Fruit fly (Drosophila melanogaster) whole organism, embryonic: ENCODE data around the gene Sry-alpha.

Experiments
- B-H1 ChIP-seq: fragments of 200-800 bp; sonication (Bioruptor generic); IDR thresholded peaks from 3 replicates; pipeline ENCODE4 v1.3.6; 2022; ENCODE audit warnings: missing biosample characterization, missing genetic modification characterization
- Bteb2 ChIP-seq: fragments of 200-800 bp; sonication (Bioruptor generic); optimal IDR thresholded peaks from 2 replicates; lab custom pipeline; 2016; ENCODE audit warnings: missing biosample characterization, missing genetic modification characterization
- CG10959 ChIP-seq: fragments of 200-800 bp; sonication (Bioruptor generic); IDR thresholded peaks from 2 replicates; pipeline ENCODE4 v1.3.6; 2022; ENCODE audit warnings: missing biosample characterization, missing genetic modification characterization
- CG11093 ChIP-seq: fragments of 200-800 bp; sonication (Bioruptor generic); IDR thresholded peaks from 3 replicates; pipeline ENCODE4 v1.3.6; 2022; ENCODE audit warnings: missing biosample characterization, missing genetic modification characterization
- CG12769 ChIP-seq: fragments of 200-800 bp; sonication (Bioruptor generic); optimal IDR thresholded peaks from 2 replicates; lab custom pipeline; 2019; ENCODE audit warnings: missing biosample characterization, mild to moderate bottlenecking, missing genetic modification characterization, moderate library complexity
- CG13894 ChIP-seq: fragments of 200-800 bp; sonication (Bioruptor generic); optimal IDR thresholded peaks from 3 replicates; lab custom pipeline; 2018; ENCODE audit warnings: missing biosample characterization, mild to moderate bottlenecking, missing genetic modification characterization, moderate library complexity
- CG15011 ChIP-seq: fragments of 200-800 bp; sonication (Bioruptor generic); optimal IDR thresholded peaks from 3 replicates; lab custom pipeline; 2018; ENCODE audit warnings: missing biosample characterization, mild to moderate bottlenecking, missing genetic modification characterization
- CG15514 ChIP-seq: fragments of 200-800 bp; sonication (Bioruptor generic); optimal IDR thresholded peaks from 3 replicates; lab custom pipeline; 2017; ENCODE audit warnings: missing biosample characterization, missing genetic modification characterization, mild to moderate bottlenecking, moderate library complexity, missing genetic modification reagents
- CG16779 ChIP-seq: fragments of 200-800 bp; sonication (Bioruptor generic); IDR thresholded peaks from 2 replicates; pipeline ENCODE4 v1.3.6; 2022; ENCODE audit warnings: missing biosample characterization, missing genetic modification characterization
- CG16863 ChIP-seq: fragments of 200-800 bp; sonication (Bioruptor generic); optimal IDR thresholded peaks from 3 replicates; lab custom pipeline; 2016; ENCODE audit warnings: missing biosample characterization, missing genetic modification characterization
- CG17186 ChIP-seq: fragments of 200-800 bp; sonication (Bioruptor generic); optimal IDR thresholded peaks from 3 replicates; lab custom pipeline; 2017; ENCODE audit warnings: missing biosample characterization, missing genetic modification reagents, missing genetic modification characterization
- CG2116 ChIP-seq: fragments of 200-800 bp; sonication (Bioruptor generic); optimal IDR thresholded peaks from 3 replicates; lab custom pipeline; 2018; ENCODE audit warnings: missing biosample characterization, mild to moderate bottlenecking, missing genetic modification characterization
- CG30403 ChIP-seq: fragments of 200-800 bp; sonication (Bioruptor generic); optimal IDR thresholded peaks from 3 replicates; lab custom pipeline; 2016; ENCODE audit warnings: missing biosample characterization, missing genetic modification characterization
- CG34224 ChIP-seq: fragments of 200-800 bp; sonication (Bioruptor generic); IDR thresholded peaks from 3 replicates; pipeline ENCODE4 v1.3.6; 2022; ENCODE audit warnings: missing biosample characterization, missing genetic modification characterization; ENCODE audit not compliant: partially characterized antibody
- CG3847 ChIP-seq: fragments of 200-800 bp; sonication (Bioruptor generic); IDR thresholded peaks from 2 replicates; pipeline ENCODE4 v1.3.6; 2022; ENCODE audit warnings: missing biosample characterization, missing genetic modification characterization
- CG6654 ChIP-seq: fragments of 200-800 bp; sonication (Bioruptor generic); optimal IDR thresholded peaks from 2 replicates; lab custom pipeline; 2017; ENCODE audit warnings: missing biosample characterization, mild to moderate bottlenecking, missing genetic modification characterization
- CG6683 ChIP-seq: fragments of 200-800 bp; sonication (Bioruptor generic); optimal IDR thresholded peaks from 2 replicates; lab custom pipeline; 2017; ENCODE audit warnings: missing biosample characterization, mild to moderate bottlenecking, missing genetic modification characterization, missing genetic modification reagents
- CG7372 ChIP-seq: fragments of 200-800 bp; sonication (Bioruptor generic); IDR thresholded peaks from 2 replicates; pipeline ENCODE4 v1.3.6; 2022; ENCODE audit warnings: missing biosample characterization, missing genetic modification characterization
- CG7928 ChIP-seq: fragments of 200-800 bp; sonication (Bioruptor generic); optimal IDR thresholded peaks from 2 replicates; lab custom pipeline; 2017; ENCODE audit warnings: missing biosample characterization, mild to moderate bottlenecking, missing genetic modification characterization
- CG8089 ChIP-seq: fragments of 200-800 bp; sonication (Bioruptor generic); optimal IDR thresholded peaks from 3 replicates; lab custom pipeline; 2016; ENCODE audit warnings: missing biosample characterization, missing genetic modification characterization
- Camta ChIP-seq: fragments of 200-800 bp; sonication (Bioruptor generic); optimal IDR thresholded peaks from 2 replicates; lab custom pipeline; 2016; ENCODE audit warnings: missing biosample characterization, missing genetic modification characterization
- D ChIP-seq, 2 experiments: fragments of 200-800 bp in 1 of 2; fragments of >200 bp in 1 of 2; sonication (Bioruptor generic) in 1 of 2; optimal IDR thresholded peaks; 2 replicates in 1 of 2; 3 replicates in 1 of 2; lab custom pipeline; 2017; ENCODE audit warnings: mild to moderate bottlenecking in 1 of 2, missing biosample characterization in 1 of 2, missing genetic modification characterization in 1 of 2, missing genetic modification reagents in 1 of 2
- Drgx ChIP-seq: fragments of 200-800 bp; sonication (Bioruptor generic); IDR thresholded peaks from 2 replicates; pipeline ENCODE4 v1.3.6; 2022; ENCODE audit warnings: missing biosample characterization, missing genetic modification characterization
- Hey ChIP-seq: fragments of 200-800 bp; sonication (Bioruptor generic); optimal IDR thresholded peaks from 3 replicates; lab custom pipeline; 2018; ENCODE audit warnings: missing biosample characterization, mild to moderate bottlenecking, missing genetic modification characterization
- Med ChIP-seq: fragments of 200-800 bp; sonication (Bioruptor generic); peaks from one replicate; lab custom pipeline; 2016; ENCODE audit warnings: missing biosample characterization, missing genetic modification characterization, mild to moderate bottlenecking, inconsistent platforms, moderate library complexity
- Oli ChIP-seq: fragments of 200-800 bp; sonication (Bioruptor generic); optimal IDR thresholded peaks from 2 replicates; lab custom pipeline; 2018; ENCODE audit warnings: missing biosample characterization, mild to moderate bottlenecking, missing genetic modification characterization, moderate library complexity
- Opbp ChIP-seq: fragments of 200-800 bp; sonication (Bioruptor generic); IDR thresholded peaks from 3 replicates; pipeline ENCODE4 v1.3.6; 2022; ENCODE audit warnings: missing biosample characterization, missing genetic modification characterization; ENCODE audit not compliant: partially characterized antibody
- Pdp1 ChIP-seq, 2 experiments: fragments of 200-800 bp; sonication (Bioruptor generic); optimal IDR thresholded peaks; 3 replicates each; lab custom pipeline; 2016; ENCODE audit warnings: missing biosample characterization in 2 of 2, missing genetic modification characterization in 2 of 2, mild to moderate bottlenecking in 1 of 2, moderate library complexity in 1 of 2
- Rx ChIP-seq: fragments of 200-800 bp; sonication (Bioruptor generic); IDR thresholded peaks from 2 replicates; pipeline ENCODE4 v1.3.6; 2022; ENCODE audit warnings: missing biosample characterization, missing genetic modification characterization
- Scr ChIP-seq: fragments of 200-800 bp; sonication (Bioruptor generic); IDR thresholded peaks from 2 replicates; pipeline ENCODE4 v1.3.6; 2022; ENCODE audit warnings: missing biosample characterization, missing genetic modification characterization; ENCODE audit not compliant: partially characterized antibody
- Sox100B ChIP-seq: fragments of 200-800 bp; sonication (Bioruptor generic); optimal IDR thresholded peaks from 3 replicates; lab custom pipeline; 2018; ENCODE audit warnings: missing biosample characterization, mild to moderate bottlenecking, missing genetic modification characterization
- Spps ChIP-seq: fragments of 200-800 bp; sonication (Bioruptor generic); optimal IDR thresholded peaks from 2 replicates; lab custom pipeline; 2018; ENCODE audit warnings: missing biosample characterization, mild to moderate bottlenecking, missing genetic modification characterization
- TFAM ChIP-seq: fragments of 200-800 bp; sonication (Bioruptor generic); optimal IDR thresholded peaks from 2 replicates; lab custom pipeline; 2017; ENCODE audit warnings: missing biosample characterization, missing genetic modification characterization, inconsistent platforms
- Taf1 ChIP-seq: fragments of 200-800 bp; sonication (Bioruptor generic); IDR thresholded peaks from 2 replicates; pipeline ENCODE4 v1.3.6; 2022; ENCODE audit warnings: missing biosample characterization, missing genetic modification characterization
- ac ChIP-seq: fragments of 200-800 bp; sonication (Bioruptor generic); optimal IDR thresholded peaks from 3 replicates; lab custom pipeline; 2017; ENCODE audit warnings: missing biosample characterization, mild to moderate bottlenecking, missing genetic modification characterization
- amos ChIP-seq: fragments of 200-800 bp; sonication (Bioruptor generic); IDR thresholded peaks from 2 replicates; pipeline ENCODE4 v1.3.6; 2022; ENCODE audit warnings: missing biosample characterization, missing genetic modification characterization; ENCODE audit not compliant: partially characterized antibody
- bsh ChIP-seq, 2 experiments: fragments of 200-800 bp; sonication (Bioruptor generic); optimal IDR thresholded peaks; 2 replicates each; lab custom pipeline; 2017 to 2018; ENCODE audit warnings: mild to moderate bottlenecking in 2 of 2, missing biosample characterization in 2 of 2, missing genetic modification characterization in 2 of 2, moderate library complexity in 1 of 2
- crol ChIP-seq: fragments of 200-800 bp; sonication (Bioruptor generic); IDR thresholded peaks from 2 replicates; pipeline ENCODE4 v1.3.6; 2022; ENCODE audit warnings: missing biosample characterization, missing genetic modification characterization
- dpn ChIP-seq, 2 experiments: fragments of 200-800 bp; sonication (Bioruptor generic); optimal IDR thresholded peaks; 3 replicates each; lab custom pipeline; 2016; ENCODE audit warnings: missing biosample characterization in 2 of 2, missing genetic modification characterization in 2 of 2
- fd102C ChIP-seq: fragments of 200-800 bp; sonication (Bioruptor generic); optimal IDR thresholded peaks from 2 replicates; lab custom pipeline; 2018; ENCODE audit warnings: missing biosample characterization, mild to moderate bottlenecking, missing genetic modification characterization, moderate library complexity
- fd3F ChIP-seq: fragments of 200-800 bp; sonication (Bioruptor generic); optimal IDR thresholded peaks from 2 replicates; lab custom pipeline; 2018; ENCODE audit warnings: missing biosample characterization, mild to moderate bottlenecking, missing genetic modification characterization, moderate library complexity
- grau ChIP-seq: fragments of 200-800 bp; optimal IDR thresholded peaks from 3 replicates; lab custom pipeline; 2019; ENCODE audit warnings: missing biosample characterization, mild to moderate bottlenecking, missing genetic modification characterization, moderate library complexity
- jumu ChIP-seq: fragments of 200-800 bp; sonication (Bioruptor generic); optimal IDR thresholded peaks from 3 replicates; lab custom pipeline; 2016; ENCODE audit warnings: missing biosample characterization, missing genetic modification characterization
- kay ChIP-seq: fragments of 200-800 bp; sonication (Bioruptor generic); optimal IDR thresholded peaks from 2 replicates; lab custom pipeline; 2016; ENCODE audit warnings: missing biosample characterization, missing genetic modification characterization
- mirr ChIP-seq: fragments of 200-800 bp; sonication (Bioruptor generic); optimal IDR thresholded peaks from 3 replicates; lab custom pipeline; 2018; ENCODE audit warnings: missing biosample characterization, mild to moderate bottlenecking, missing genetic modification characterization
- prd ChIP-seq, 3 experiments: fragments of >200 bp in 2 of 3; fragments of 200-800 bp in 1 of 3; sonication (Bioruptor generic) in 1 of 3; optimal IDR thresholded peaks in 2 of 3; IDR thresholded peaks in 1 of 3; 2 replicates in 2 of 3; 3 replicates in 1 of 3; pipeline versions ENCODE4 v1.3.6 to Lab custom; 2017 to 2022; ENCODE audit warnings: missing biosample characterization in 1 of 3, missing genetic modification characterization in 1 of 3
- tio ChIP-seq: fragments of 200-800 bp; sonication (Bioruptor generic); optimal IDR thresholded peaks from 2 replicates; lab custom pipeline; 2017; ENCODE audit warnings: missing biosample characterization, missing genetic modification characterization, inconsistent platforms
- wek ChIP-seq: fragments of 200-800 bp; sonication (Bioruptor generic); optimal IDR thresholded peaks from 3 replicates; lab custom pipeline; 2018; ENCODE audit warnings: missing biosample characterization, mild to moderate bottlenecking, missing genetic modification characterization, moderate library complexity

Gene Sry-alpha

dm6 chr3R:30014977-30015514, 24.5 kb upstream of the Sry-alpha start, which contains the start of gene CG7920 (continued):
- TF ChIP-seq dpn (GFP tag; optimal IDR thresholded peaks at IDR 0.05; lab: Kevin White, UChicago), result peak; percentile 3 to 29
- no peak for TF ChIP-seq CG6654 (GFP tag; lab: Kevin White, UChicago)
- TF ChIP-seq CG8089 (GFP tag; lab: Kevin White, UChicago), result no peak
- TF ChIP-seq kay, result no peak
- no peak for TF ChIP-seq CG7372 (GFP tag; lab: Robert Waterston, UW)
- TF ChIP-seq Camta (GFP tag; lab: Kevin White, UChicago), result no peak
- peak in 1 of 2 experiments; percentile 10 for TF ChIP-seq Pdp1 (GFP tag; optimal IDR thresholded peaks at IDR 0.05; lab: Kevin White, UChicago)
- no peak for TF ChIP-seq Sox100B (GFP tag; lab: Kevin White, UChicago)
- peak; percentile 98 for TF ChIP-seq CG15514 (GFP tag; lab: Kevin White, UChicago)
- TF ChIP-seq D (optimal IDR thresholded peaks at IDR 0.05; lab: Kevin White, UChicago), result no peak
- TF ChIP-seq D (GFP tag; optimal IDR thresholded peaks at IDR 0.05; lab: Kevin White, UChicago), result no peak
- no peak for TF ChIP-seq Spps
- no peak for TF ChIP-seq Rx (GFP tag; lab: Robert Waterston, UW)
- TF ChIP-seq CG7928 (GFP tag; lab: Kevin White, UChicago), result no peak
- TF ChIP-seq jumu (GFP tag; lab: Kevin White, UChicago), result no peak
- TF ChIP-seq fd102C (GFP tag; lab: Kevin White, UChicago), result no peak
- no peak for TF ChIP-seq CG11093
- peak; percentile 52 for TF ChIP-seq CG12769 (tag; lab: Kevin White, UChicago)
- no peak for TF ChIP-seq ac (GFP tag; lab: Kevin White, UChicago)
- TF ChIP-seq mirr (GFP tag; lab: Kevin White, UChicago), result peak; percentile 1
- TF ChIP-seq tio, result no peak
- no peak for TF ChIP-seq Oli (tag; lab: Kevin White, UChicago)
- no peak for TF ChIP-seq CG10959 (GFP tag; lab: Robert Waterston, UW)
- peak; percentile 36; the same call in 1 of the 2 replicates for TF ChIP-seq CG3847 (GFP tag; lab: Robert Waterston, UW)
- peak; percentile 83 for TF ChIP-seq Med (GFP tag; lab: Kevin White, UChicago)
- TF ChIP-seq CG6683, result no peak
- no peak for TF ChIP-seq CG15011 (GFP tag; lab: Kevin White, UChicago)
- TF ChIP-seq Bteb2 (GFP tag; lab: Kevin White, UChicago), result peak; percentile 29
- TF ChIP-seq Taf1, result no peak
- TF ChIP-seq wek (GFP tag; lab: Kevin White, UChicago), result no peak
- TF ChIP-seq crol (GFP tag; lab: Robert Waterston, UW), result 0 out of 2 replicates have a peak, but pooled peaks have one; percentile 21
- TF ChIP-seq CG13894, result peak; percentile 59
- peak; percentile 81 for TF ChIP-seq amos (GFP tag; lab: Robert Waterston, UW)
- TF ChIP-seq Scr (GFP tag; lab: Robert Waterston, UW), result peak; percentile 85
- no peak for TF ChIP-seq TFAM
- no peak for TF ChIP-seq B-H1 (GFP tag; lab: Robert Waterston, UW)
- peak; percentile 75 for TF ChIP-seq Opbp (GFP tag; lab: Robert Waterston, UW)
- TF ChIP-seq CG2116 (GFP tag; lab: Kevin White, UChicago), result peak; percentile 75
- no peak for TF ChIP-seq prd (optimal IDR thresholded peaks at IDR 0.05; lab: Kevin White, UChicago)
- TF ChIP-seq prd (GFP tag; IDR thresholded peaks at IDR 0.05; lab: Robert Waterston, UW), result no peak
- TF ChIP-seq fd3F (GFP tag; lab: Kevin White, UChicago), result no peak
- peak; percentile 81 for TF ChIP-seq CG34224
- TF ChIP-seq CG17186 (GFP tag; lab: Kevin White, UChicago), result peak; percentile 43
- no peak for TF ChIP-seq Hey (tag; lab: Kevin White, UChicago)
- no peak for TF ChIP-seq CG16863
- TF ChIP-seq CG30403, result peak; percentile 22
- peak; percentile 50; the same call in 1 of the 2 replicates for TF ChIP-seq Drgx (GFP tag; lab: Robert Waterston, UW)
- peak in 1 of 2 experiments; percentile 14 for TF ChIP-seq bsh (GFP tag; optimal IDR thresholded peaks at IDR 0.05; lab: Kevin White, UChicago)
- no peak for TF ChIP-seq CG16779 (GFP tag; lab: Robert Waterston, UW)
- peak; percentile 34 for TF ChIP-seq grau (tag; lab: Kevin White, UChicago)
